Worm (Caenorhabditis elegans) whole organism, L3 larva: Measurements from ENCODE around the gene gmps-1.

Experiments
- aly-2 ChIP-seq: fragments of 150-350 bp; optimal IDR thresholded peaks from 2 replicates; lab custom pipeline; 2014; ENCODE audit warnings: missing biosample characterization, missing genetic modification characterization
- ama-1 ChIP-seq: fragments of 150-350 bp; optimal IDR thresholded peaks from 2 replicates; lab custom pipeline; 2018
- ceh-16 ChIP-seq: sonication (generic microtip); optimal IDR thresholded peaks from 2 replicates; lab custom pipeline; 2017; ENCODE audit warnings: missing biosample characterization, missing genetic modification characterization
- daf-12 ChIP-seq: fragments of 150-350 bp; optimal IDR thresholded peaks from 2 replicates; lab custom pipeline; 2014; ENCODE audit warnings: missing biosample characterization, missing genetic modification reagents, missing genetic modification characterization
- elt-2 ChIP-seq: sonication (generic microtip); optimal IDR thresholded peaks from 2 replicates; lab custom pipeline; 2016; ENCODE audit warnings: missing genetic modification reagents, mild to moderate bottlenecking, missing genetic modification characterization, missing compliant biosample characterization
- eor-1 ChIP-seq, 2 experiments: fragments of 150-350 bp; optimal IDR thresholded peaks; 2 replicates each; lab custom pipeline; 2014 to 2018; ENCODE audit warnings: missing biosample characterization in 2 of 2, missing genetic modification characterization in 2 of 2
- fkh-10 ChIP-seq: sonication (generic microtip); optimal IDR thresholded peaks from 2 replicates; lab custom pipeline; 2017; ENCODE audit warnings: missing biosample characterization, missing genetic modification reagents, missing genetic modification characterization
- fos-1 ChIP-seq: fragments of 150-350 bp; optimal IDR thresholded peaks from 2 replicates; lab custom pipeline; 2014; ENCODE audit warnings: missing biosample characterization, missing genetic modification characterization
- lin-15B ChIP-seq: fragments of 150-350 bp; optimal IDR thresholded peaks from 2 replicates; lab custom pipeline; 2014; ENCODE audit warnings: missing biosample characterization, missing genetic modification characterization
- lin-39 ChIP-seq: fragments of 150-350 bp; optimal IDR thresholded peaks from 2 replicates; lab custom pipeline; 2018; ENCODE audit warnings: missing biosample characterization, missing genetic modification reagents, missing genetic modification characterization
- lsy-12 ChIP-seq: sonication (generic microtip); optimal IDR thresholded peaks from 2 replicates; lab custom pipeline; 2016; ENCODE audit warnings: mild to moderate bottlenecking, missing genetic modification characterization, missing compliant biosample characterization
- nhr-77 ChIP-seq: fragments of 150-350 bp; optimal IDR thresholded peaks from 2 replicates; lab custom pipeline; 2014; ENCODE audit warnings: missing biosample characterization, missing genetic modification characterization

- TF ChIP-seq lsy-12, result no peak
- TF ChIP-seq aly-2 (tag; lab: Kevin White, UChicago), result no peak
- no peak for TF ChIP-seq daf-12 (tag; lab: Kevin White, UChicago)
- TF ChIP-seq elt-2 (tag; lab: Kevin White, UChicago), result no peak
- TF ChIP-seq fkh-10 (GFP tag; lab: Kevin White, UChicago), result no peak
- no peak for TF ChIP-seq nhr-77 (tag; lab: Kevin White, UChicago)
- TF ChIP-seq fos-1 (tag; lab: Kevin White, UChicago), result no peak
- no peak for TF ChIP-seq lin-15B (tag; lab: Kevin White, UChicago)
- TF ChIP-seq ceh-16 (tag; lab: Kevin White, UChicago), result no peak
- no peak for TF ChIP-seq ama-1 (lab: Kevin White, UChicago)
- no peak for TF ChIP-seq lin-39 (tag; lab: Kevin White, UChicago)
- no peak for TF ChIP-seq eor-1 (tag; optimal IDR thresholded peaks at IDR 0.05; lab: Kevin White, UChicago)
These were observed 21.5 kb downstream of the gmps-1 start for ce11 chrII:10847057-10847456.
